Worm (Caenorhabditis elegans) whole organism, L1 larva: ENCODE results near the gene C38C3.4.

Experiments
- C04F5.9 ChIP-seq: sonication (generic microtip); optimal IDR thresholded peaks from 2 replicates; lab custom pipeline; 2016; ENCODE audit warnings: missing genetic modification characterization, missing compliant biosample characterization
- C16A3.4 ChIP-seq: fragments of 150-350 bp; optimal IDR thresholded peaks from 2 replicates; lab custom pipeline; 2014; ENCODE audit warnings: missing biosample characterization, missing genetic modification characterization
- aha-1 ChIP-seq: fragments of 150-350 bp; optimal IDR thresholded peaks from 2 replicates; lab custom pipeline; 2014; ENCODE audit warnings: missing biosample characterization, missing genetic modification characterization
- blmp-1 ChIP-seq: fragments of 150-350 bp; optimal IDR thresholded peaks from 2 replicates; lab custom pipeline; 2014; ENCODE audit warnings: missing biosample characterization, missing genetic modification characterization
- ceh-88 ChIP-seq: fragments of 200-800 bp; sonication (Bioruptor generic); IDR thresholded peaks from 2 replicates; pipeline ENCODE4 v1.3.6; 2022; ENCODE audit warnings: missing genetic modification characterization, missing compliant biosample characterization
- ces-1 ChIP-seq: fragments of 150-350 bp; optimal IDR thresholded peaks from 2 replicates; lab custom pipeline; 2014; ENCODE audit warnings: missing biosample characterization, missing genetic modification reagents, missing genetic modification characterization
- dsc-1 ChIP-seq: sonication (generic microtip); optimal IDR thresholded peaks from 2 replicates; lab custom pipeline; 2016; ENCODE audit warnings: mild to moderate bottlenecking, missing genetic modification characterization, missing compliant biosample characterization
- efl-1 ChIP-seq, 4 experiments: fragments of 150-350 bp; optimal IDR thresholded peaks in 3 of 4; peaks in 1 of 4; 1 replicate in 1 of 4; 2 replicates in 3 of 4; lab custom pipeline; 2014; ENCODE audit warnings: missing biosample characterization in 2 of 4, missing genetic modification characterization in 2 of 4, missing genetic modification reagents in 2 of 4
- efl-3 ChIP-seq: fragments of 200-800 bp; sonication (Bioruptor generic); optimal IDR thresholded peaks from 2 replicates; lab custom pipeline; 2018; ENCODE audit warnings: mild to moderate bottlenecking, missing genetic modification characterization, missing compliant biosample characterization
- egl-27 ChIP-seq, 2 experiments: fragments of 150-350 bp in 1 of 2; sonication (generic microtip); optimal IDR thresholded peaks; 3 replicates each; lab custom pipeline; 2017 to 2018; ENCODE audit warnings: missing biosample characterization in 2 of 2, missing genetic modification characterization in 2 of 2, missing genetic modification reagents in 2 of 2
- elt-3 ChIP-seq, 6 experiments: fragments of 150-350 bp in 1 of 6; sonication (generic microtip); optimal IDR thresholded peaks; 2 replicates each; lab custom pipeline; 2017 to 2018; ENCODE audit warnings: missing biosample characterization in 6 of 6, missing genetic modification characterization in 6 of 6, inconsistent platforms in 1 of 6
- ets-5 ChIP-seq: fragments of 200-800 bp; sonication (Bioruptor generic); IDR thresholded peaks from 2 replicates; pipeline ENCODE4 v1.3.6; 2022; ENCODE audit warnings: missing genetic modification characterization, missing compliant biosample characterization
- fos-1 ChIP-seq: fragments of 150-350 bp; optimal IDR thresholded peaks from 2 replicates; lab custom pipeline; 2014; ENCODE audit warnings: missing biosample characterization, missing genetic modification characterization
- grh-1 ChIP-seq: fragments of 200-800 bp; sonication (Bioruptor generic); IDR thresholded peaks from 2 replicates; pipeline ENCODE4 v1.3.6; 2022; ENCODE audit warnings: missing genetic modification reagents, missing genetic modification characterization, missing compliant biosample characterization
- isw-1 ChIP-seq: fragments of 200-800 bp; sonication (Bioruptor generic); IDR thresholded peaks from 2 replicates; pipeline ENCODE4 v1.3.6; 2022; ENCODE audit warnings: missing genetic modification characterization, missing compliant biosample characterization
- jun-1 ChIP-seq: fragments of 150-350 bp; optimal IDR thresholded peaks from 2 replicates; lab custom pipeline; 2014; ENCODE audit warnings: missing biosample characterization, missing genetic modification reagents, missing genetic modification characterization
- lin-14 ChIP-seq: fragments of 200-800 bp; sonication (Bioruptor generic); optimal IDR thresholded peaks from 2 replicates; lab custom pipeline; 2018; ENCODE audit warnings: mild to moderate bottlenecking, missing genetic modification characterization, moderate library complexity, missing compliant biosample characterization
- lin-39 ChIP-seq: fragments of 150-350 bp; optimal IDR thresholded peaks from 2 replicates; lab custom pipeline; 2014; ENCODE audit warnings: missing biosample characterization, missing genetic modification reagents, missing genetic modification characterization
- lsy-2 ChIP-seq, 2 experiments: fragments of 150-350 bp; optimal IDR thresholded peaks; 2 replicates each; lab custom pipeline; 2014; ENCODE audit warnings: missing biosample characterization in 2 of 2, missing genetic modification characterization in 2 of 2
- mdl-1 ChIP-seq, 2 experiments: fragments of 150-350 bp; optimal IDR thresholded peaks; 2 replicates each; lab custom pipeline; 2014 to 2017; ENCODE audit warnings: missing biosample characterization in 2 of 2, missing genetic modification characterization in 2 of 2, inconsistent platforms in 1 of 2
- nhr-12 ChIP-seq: sonication (generic microtip); optimal IDR thresholded peaks from 2 replicates; lab custom pipeline; 2017; ENCODE audit warnings: missing biosample characterization, missing genetic modification characterization
- nhr-19 ChIP-seq: fragments of 200-800 bp; sonication (Bioruptor generic); conservative IDR thresholded peaks from 2 replicates; pipeline ENCODE4 v1.3.6; 2022; ENCODE audit warnings: missing genetic modification characterization, missing compliant biosample characterization
- nhr-20 ChIP-seq: sonication (generic microtip); optimal IDR thresholded peaks from 2 replicates; lab custom pipeline; 2016; ENCODE audit warnings: mild to moderate bottlenecking, missing genetic modification characterization, missing compliant biosample characterization
- nhr-71 ChIP-seq: sonication (generic microtip); optimal IDR thresholded peaks from 2 replicates; lab custom pipeline; 2016; ENCODE audit warnings: mild to moderate bottlenecking, missing genetic modification characterization, moderate library complexity, missing compliant biosample characterization
- nhr-85 ChIP-seq: sonication (generic microtip); peaks from one replicate; lab custom pipeline; 2016; ENCODE audit warnings: missing genetic modification characterization, inconsistent platforms, missing compliant biosample characterization
- nhr-90 ChIP-seq: sonication (generic microtip); optimal IDR thresholded peaks from 2 replicates; lab custom pipeline; 2016; ENCODE audit warnings: mild to moderate bottlenecking, missing genetic modification characterization, missing compliant biosample characterization; ENCODE audit not compliant: poor library complexity
- pax-3 ChIP-seq: fragments of 200-800 bp; sonication (Bioruptor generic); optimal IDR thresholded peaks from 2 replicates; lab custom pipeline; 2018; ENCODE audit warnings: mild to moderate bottlenecking, missing genetic modification characterization, moderate library complexity, missing compliant biosample characterization
- pqm-1 ChIP-seq: sonication (generic microtip); optimal IDR thresholded peaks from 3 replicates; lab custom pipeline; 2017; ENCODE audit warnings: missing biosample characterization, missing genetic modification characterization
- rnt-1 ChIP-seq: sonication (generic microtip); optimal IDR thresholded peaks from 2 replicates; lab custom pipeline; 2016; ENCODE audit warnings: mild to moderate bottlenecking, missing genetic modification characterization, moderate library complexity, missing compliant biosample characterization
- snu-23 ChIP-seq: sonication (generic microtip); optimal IDR thresholded peaks from 2 replicates; lab custom pipeline; 2016; ENCODE audit warnings: missing genetic modification characterization, missing compliant biosample characterization
- tbx-2 ChIP-seq: sonication (generic microtip); optimal IDR thresholded peaks from 2 replicates; lab custom pipeline; 2016; ENCODE audit warnings: missing genetic modification characterization, missing compliant biosample characterization
- tlp-1 ChIP-seq: fragments of 150-350 bp; optimal IDR thresholded peaks from 2 replicates; lab custom pipeline; 2014; ENCODE audit warnings: missing biosample characterization, missing genetic modification characterization
- unc-130 ChIP-seq: fragments of 150-350 bp; optimal IDR thresholded peaks from 2 replicates; lab custom pipeline; 2017; ENCODE audit warnings: missing biosample characterization, missing genetic modification characterization, inconsistent platforms
- unc-30 ChIP-seq: sonication (generic microtip); optimal IDR thresholded peaks from 2 replicates; lab custom pipeline; 2017; ENCODE audit warnings: missing biosample characterization, missing genetic modification characterization
- vab-15 ChIP-seq: sonication (generic microtip); optimal IDR thresholded peaks from 2 replicates; lab custom pipeline; 2017; ENCODE audit warnings: missing genotype, mild to moderate bottlenecking, missing genetic modification characterization, missing compliant biosample characterization
- zag-1 ChIP-seq: fragments of 150-350 bp; optimal IDR thresholded peaks from 2 replicates; lab custom pipeline; 2014; ENCODE audit warnings: missing biosample characterization, missing genetic modification characterization

The C38C3.4 gene

ce11 chrV:1438832-1439231 is 43.0 kb upstream of the C38C3.4 start, which contains the start of gene R09B5.11:
TSS of gene R09B5.11 (plus strand) at chrV:1439205.
- TF ChIP-seq nhr-90 (tag; lab: Kevin White, UChicago) (peak; percentile 42), ces-1 (no peak), grh-1 (GFP tag; lab: Robert Waterston, UW) (peak; percentile 92), tbx-2 (peak; percentile 37), unc-130 (peak; percentile 24), nhr-71 (tag; lab: Kevin White, UChicago) (peak; percentile 54), lin-14 (GFP tag; lab: Kevin White, UChicago) (peak; percentile 84), nhr-12 (tag; lab: Kevin White, UChicago) (no peak), C04F5.9 (no peak), nhr-20 (tag; lab: Kevin White, UChicago) (peak; percentile 65), fos-1 (tag; lab: Kevin White, UChicago) (no peak), jun-1 (tag; lab: Kevin White, UChicago) (no peak), snu-23 (peak; percentile 44), vab-15 (tag; lab: Kevin White, UChicago) (no peak), nhr-19 (GFP tag; lab: Robert Waterston, UW) (peak; percentile 44), elt-3 (tag; optimal IDR thresholded peaks at IDR 0.05; lab: Kevin White, UChicago) (peak in 4 of 6 experiments; percentile 43 to 84 (median 58)), C16A3.4 (tag; lab: Kevin White, UChicago) (no peak), blmp-1 (tag; lab: Kevin White, UChicago) (peak; percentile 7), lin-39 (no peak), efl-3 (GFP tag; lab: Kevin White, UChicago) (no peak), efl-1 (optimal IDR thresholded peaks at IDR 0.05; lab: Kevin White, UChicago) (no peak), efl-1 (GFP tag; optimal IDR thresholded peaks at IDR 0.05 in 1 of 2; lab: Kevin White, UChicago) (peak in 1 of 2 experiments; percentile 58), nhr-85 (tag; lab: Kevin White, UChicago) (peak; percentile 89), tlp-1 (tag; lab: Kevin White, UChicago) (no peak), lsy-2 (tag; optimal IDR thresholded peaks at IDR 0.05; lab: Kevin White, UChicago) (peak in 1 of 2 experiments; percentile 23), egl-27 (tag; optimal IDR thresholded peaks at IDR 0.05; lab: Kevin White, UChicago) (no peak), ceh-88 (GFP tag; lab: Robert Waterston, UW) (no peak), dsc-1 (tag; lab: Kevin White, UChicago) (no peak)

ce11 chrV:1442042-1442441 is 39.8 kb upstream of the C38C3.4 start, which contains the start of gene cnc-11:
TSS of gene cnc-11 (plus strand) at chrV:1442342.
- no peak for TF ChIP-seq C04F5.9
- no peak for TF ChIP-seq rnt-1 (tag; lab: Kevin White, UChicago)
- no peak for TF ChIP-seq lin-39
- TF ChIP-seq zag-1 (tag; lab: Kevin White, UChicago) = no peak
- TF ChIP-seq aha-1 (tag; lab: Kevin White, UChicago) = no peak
- no peak for TF ChIP-seq pax-3 (tag; lab: Kevin White, UChicago)
- TF ChIP-seq, all 84 proteins: peak for 0

- no peak for TF ChIP-seq isw-1 (GFP tag; lab: Robert Waterston, UW)
- no peak for TF ChIP-seq ets-5 (GFP tag; lab: Robert Waterston, UW)
- TF ChIP-seq ceh-88 (GFP tag; lab: Robert Waterston, UW) = no peak
- no peak for TF ChIP-seq unc-30 (tag; lab: Kevin White, UChicago)
These were observed 37.7 kb upstream of the C38C3.4 start, which contains the start of gene cnc-1 for ce11 chrV:1444180-1444579. TSS of gene cnc-1 (minus strand) at chrV:1444280.

- TF ChIP-seq pqm-1 = no peak
- no peak for TF ChIP-seq mdl-1 (tag; optimal IDR thresholded peaks at IDR 0.05; lab: Kevin White, UChicago)
- TF ChIP-seq tbx-2 = no peak
- TF ChIP-seq lin-39 = no peak
These were observed 36.8 kb upstream of the C38C3.4 start, which contains the start of gene cnc-5 for ce11 chrV:1445081-1445480. TSS of gene cnc-5 (plus strand) at chrV:1445381.
